Fruit fly (Drosophila melanogaster) whole organism, prepupa: ENCODE data around the gene Fcp3C.

Experiments
- Blimp-1 ChIP-seq: fragments of 200-800 bp; sonication (Bioruptor generic); optimal IDR thresholded peaks from 3 replicates; lab custom pipeline; 2017; ENCODE audit warnings: missing biosample characterization, missing genetic modification characterization, mild to moderate bottlenecking, moderate library complexity, missing genetic modification reagents
- CG11762 ChIP-seq: fragments of 200-800 bp; sonication (Bioruptor generic); optimal IDR thresholded peaks from 3 replicates; lab custom pipeline; 2016; ENCODE audit warnings: missing biosample characterization, missing genetic modification characterization; ENCODE audit not compliant: insufficient read depth
- CG11902 ChIP-seq: fragments of 200-800 bp; sonication (Bioruptor generic); optimal IDR thresholded peaks from 3 replicates; lab custom pipeline; 2016; ENCODE audit warnings: missing biosample characterization, missing genetic modification characterization
- CG15336 ChIP-seq: fragments of 200-800 bp; sonication (Bioruptor generic); IDR thresholded peaks from 2 replicates; pipeline ENCODE4 v1.3.6; 2022; ENCODE audit warnings: missing biosample characterization, missing genetic modification characterization
- CG1621 ChIP-seq: fragments of 200-800 bp; sonication (Bioruptor generic); optimal IDR thresholded peaks from 3 replicates; lab custom pipeline; 2018; ENCODE audit warnings: missing biosample characterization, mild to moderate bottlenecking, missing genetic modification characterization
- CG16779 ChIP-seq: fragments of 200-800 bp; sonication (Bioruptor generic); optimal IDR thresholded peaks from 3 replicates; lab custom pipeline; 2017; ENCODE audit warnings: missing biosample characterization, mild to moderate bottlenecking, missing genetic modification characterization
- CG3032 ChIP-seq: fragments of 200-800 bp; optimal IDR thresholded peaks from 2 replicates; lab custom pipeline; 2019; ENCODE audit warnings: missing biosample characterization, mild to moderate bottlenecking, missing genetic modification characterization, moderate library complexity
- CG31627 ChIP-seq: fragments of 200-800 bp; sonication (Bioruptor generic); optimal IDR thresholded peaks from 3 replicates; lab custom pipeline; 2016; ENCODE audit warnings: missing biosample characterization, missing genetic modification characterization
- CG32006 ChIP-seq: fragments of 200-800 bp; sonication (Bioruptor generic); optimal IDR thresholded peaks from 3 replicates; lab custom pipeline; 2017; ENCODE audit warnings: missing biosample characterization, mild to moderate bottlenecking, missing genetic modification characterization
- CG34406 ChIP-seq: fragments of 200-800 bp; sonication (Bioruptor generic); optimal IDR thresholded peaks from 3 replicates; lab custom pipeline; 2016; ENCODE audit warnings: missing biosample characterization, missing genetic modification characterization
- CG4318 ChIP-seq: fragments of 200-800 bp; sonication (Bioruptor generic); optimal IDR thresholded peaks from 3 replicates; lab custom pipeline; 2017; ENCODE audit warnings: missing biosample characterization, mild to moderate bottlenecking, missing genetic modification characterization
- CG6163 ChIP-seq: fragments of 200-800 bp; sonication (Bioruptor generic); IDR thresholded peaks from 3 replicates; pipeline ENCODE4 v1.3.6; 2022; ENCODE audit warnings: missing biosample characterization, missing genetic modification characterization
- CG6276 ChIP-seq: fragments of 200-800 bp; sonication (Bioruptor generic); optimal IDR thresholded peaks from 2 replicates; lab custom pipeline; 2017; ENCODE audit warnings: missing biosample characterization, mild to moderate bottlenecking, missing genetic modification characterization
- CG6792 ChIP-seq: fragments of 200-800 bp; sonication (Bioruptor generic); optimal IDR thresholded peaks from 3 replicates; lab custom pipeline; 2016; ENCODE audit warnings: missing biosample characterization, missing genetic modification characterization
- CG6808 ChIP-seq: fragments of 200-800 bp; sonication (Bioruptor generic); optimal IDR thresholded peaks from 3 replicates; lab custom pipeline; 2017; ENCODE audit warnings: missing biosample characterization, missing genetic modification characterization, mild to moderate bottlenecking, moderate library complexity, missing genetic modification reagents
- CG6854 ChIP-seq: fragments of 200-800 bp; sonication (Bioruptor generic); optimal IDR thresholded peaks from 2 replicates; lab custom pipeline; 2017; ENCODE audit warnings: missing biosample characterization, mild to moderate bottlenecking, missing genetic modification characterization
- CG7368 ChIP-seq: fragments of 200-800 bp; sonication (Bioruptor generic); optimal IDR thresholded peaks from 3 replicates; lab custom pipeline; 2016; ENCODE audit warnings: missing biosample characterization, missing genetic modification characterization
- CG8119 ChIP-seq: fragments of 200-800 bp; sonication (Bioruptor generic); IDR thresholded peaks from 3 replicates; pipeline ENCODE4 v1.3.6; 2022; ENCODE audit warnings: missing biosample characterization, missing genetic modification characterization
- CG9139 ChIP-seq: fragments of 200-800 bp; sonication (Bioruptor generic); optimal IDR thresholded peaks from 3 replicates; lab custom pipeline; 2017; ENCODE audit warnings: missing biosample characterization, mild to moderate bottlenecking, missing genetic modification characterization
- Eip75B ChIP-seq: fragments of 200-800 bp; sonication (Bioruptor generic); optimal IDR thresholded peaks from 3 replicates; lab custom pipeline; 2016; ENCODE audit warnings: missing biosample characterization, missing genetic modification characterization
- Eip78C ChIP-seq: fragments of 200-800 bp; sonication (Bioruptor generic); peaks from one replicate; lab custom pipeline; 2016; ENCODE audit warnings: missing biosample characterization, missing genetic modification characterization
- Eip93F ChIP-seq: fragments of 200-800 bp; sonication (Bioruptor generic); optimal IDR thresholded peaks from 2 replicates; lab custom pipeline; 2016; ENCODE audit warnings: missing biosample characterization, mild to moderate bottlenecking, missing genetic modification characterization
- Ets21C ChIP-seq: fragments of 200-800 bp; sonication (Bioruptor generic); optimal IDR thresholded peaks from 3 replicates; lab custom pipeline; 2016; ENCODE audit warnings: missing biosample characterization, missing genetic modification characterization
- Ets96B ChIP-seq: fragments of 200-800 bp; optimal IDR thresholded peaks from 2 replicates; lab custom pipeline; 2019; ENCODE audit warnings: missing biosample characterization, mild to moderate bottlenecking, missing genetic modification characterization, moderate library complexity
- Gug ChIP-seq: fragments of 200-800 bp; sonication (Bioruptor generic); IDR thresholded peaks from 2 replicates; pipeline ENCODE4 v1.3.6; 2022; ENCODE audit warnings: missing biosample characterization, missing genetic modification characterization
- Hr38 ChIP-seq: sonication (Bioruptor generic); optimal IDR thresholded peaks from 2 replicates; lab custom pipeline; 2016; ENCODE audit warnings: missing biosample characterization, missing genetic modification characterization
- Hr4 ChIP-seq: fragments of 200-800 bp; sonication (Bioruptor generic); optimal IDR thresholded peaks from 3 replicates; lab custom pipeline; 2016; ENCODE audit warnings: missing biosample characterization, missing genetic modification characterization
- Lpt ChIP-seq: fragments of 200-800 bp; sonication (Bioruptor generic); optimal IDR thresholded peaks from 3 replicates; lab custom pipeline; 2016; ENCODE audit warnings: missing biosample characterization, missing genetic modification characterization
- Smox ChIP-seq: fragments of 200-800 bp; sonication (Bioruptor generic); optimal IDR thresholded peaks from 3 replicates; lab custom pipeline; 2016; ENCODE audit warnings: missing biosample characterization, missing genetic modification characterization
- Sox102F ChIP-seq: fragments of 200-800 bp; sonication (Bioruptor generic); optimal IDR thresholded peaks from 2 replicates; lab custom pipeline; 2016; ENCODE audit warnings: missing biosample characterization, mild to moderate bottlenecking, missing genetic modification characterization
- achi ChIP-seq: fragments of 200-800 bp; sonication (Bioruptor generic); optimal IDR thresholded peaks from 3 replicates; lab custom pipeline; 2016; ENCODE audit warnings: missing biosample characterization, missing genetic modification characterization
- acj6 ChIP-seq: fragments of 200-800 bp; sonication (Bioruptor generic); optimal IDR thresholded peaks from 3 replicates; lab custom pipeline; 2016; ENCODE audit warnings: missing biosample characterization, missing genetic modification characterization
- dac ChIP-seq: fragments of 200-800 bp; sonication (Bioruptor generic); optimal IDR thresholded peaks from 2 replicates; lab custom pipeline; 2017; ENCODE audit warnings: missing biosample characterization, mild to moderate bottlenecking, missing genetic modification characterization
- dsx ChIP-seq: fragments of 200-800 bp; optimal IDR thresholded peaks from 3 replicates; lab custom pipeline; 2019; ENCODE audit warnings: missing biosample characterization, mild to moderate bottlenecking, missing genetic modification characterization, moderate library complexity; ENCODE audit not compliant: poor library complexity, severe bottlenecking
- eg ChIP-seq: fragments of 200-800 bp; sonication (Bioruptor generic); IDR thresholded peaks from 3 replicates; pipeline ENCODE4 v1.3.6; 2022; ENCODE audit warnings: missing biosample characterization, missing genetic modification characterization
- lz ChIP-seq: fragments of 200-800 bp; sonication (Bioruptor generic); optimal IDR thresholded peaks from 3 replicates; lab custom pipeline; 2016; ENCODE audit warnings: missing biosample characterization, missing genetic modification characterization
- net ChIP-seq: fragments of 200-800 bp; sonication (Bioruptor generic); optimal IDR thresholded peaks from 3 replicates; lab custom pipeline; 2016; ENCODE audit warnings: missing biosample characterization, missing genetic modification characterization
- pdm3 ChIP-seq: fragments of 200-800 bp; sonication (Bioruptor generic); optimal IDR thresholded peaks from 3 replicates; lab custom pipeline; 2016; ENCODE audit warnings: missing biosample characterization, missing genetic modification characterization
- spab ChIP-seq: fragments of 200-800 bp; sonication (Bioruptor generic); optimal IDR thresholded peaks from 2 replicates; lab custom pipeline; 2017; ENCODE audit warnings: missing biosample characterization, mild to moderate bottlenecking, missing genetic modification characterization, missing genetic modification reagents
- ss ChIP-seq, 2 experiments: fragments of 200-800 bp; sonication (Bioruptor generic); optimal IDR thresholded peaks; 2 replicates in 1 of 2; 3 replicates in 1 of 2; lab custom pipeline; 2017 to 2018; ENCODE audit warnings: mild to moderate bottlenecking in 2 of 2, missing biosample characterization in 2 of 2, missing genetic modification characterization in 2 of 2, moderate library complexity in 1 of 2
- svp ChIP-seq: fragments of 200-800 bp; sonication (Bioruptor generic); peaks from one replicate; lab custom pipeline; 2016; ENCODE audit warnings: missing biosample characterization, missing genetic modification characterization
- vri ChIP-seq: fragments of 200-800 bp; sonication (Bioruptor generic); optimal IDR thresholded peaks from 3 replicates; lab custom pipeline; 2016; ENCODE audit warnings: missing biosample characterization, mild to moderate bottlenecking, missing genetic modification characterization

Fcp3C gene

dm6 chrX:3176193-3176592 is 1.9 kb upstream of the Fcp3C start, which contains the start of gene dnc (continued):
- TF ChIP-seq dsx (GFP tag; lab: Kevin White, UChicago) (no peak), Eip78C (GFP tag; lab: Kevin White, UChicago) (peak; percentile 29), lz (GFP tag; lab: Kevin White, UChicago) (no peak), Blimp-1 (no peak), CG6854 (GFP tag; lab: Kevin White, UChicago) (peak; percentile 50), CG16779 (tag; lab: Kevin White, UChicago) (peak; percentile 2), Gug (GFP tag; lab: Robert Waterston, UW) (no peak), pdm3 (GFP tag; lab: Kevin White, UChicago) (no peak), CG4318 (GFP tag; lab: Kevin White, UChicago) (no peak), Hr4 (GFP tag; lab: Kevin White, UChicago) (no peak)

- TF ChIP-seq Lpt (GFP tag; lab: Kevin White, UChicago) (peak; percentile 7), CG8119 (GFP tag; lab: Robert Waterston, UW) (peak; percentile 74), net (GFP tag; lab: Kevin White, UChicago) (peak; percentile 24), CG1621 (tag; lab: Kevin White, UChicago) (no peak), CG6808 (GFP tag; lab: Kevin White, UChicago) (peak; percentile 40), dsx (GFP tag; lab: Kevin White, UChicago) (no peak), lz (GFP tag; lab: Kevin White, UChicago) (no peak), ss (GFP tag; optimal IDR thresholded peaks at IDR 0.05; lab: Kevin White, UChicago) (peak; percentile 54 to 57), eg (GFP tag; lab: Robert Waterston, UW) (peak; percentile 63; the same call in 2 of the 3 replicates), CG6163 (GFP tag; lab: Robert Waterston, UW) (peak; percentile 59; the same call in 2 of the 3 replicates), CG6276 (peak; percentile 45), CG15336 (GFP tag; lab: Robert Waterston, UW) (peak; percentile 58), vri (GFP tag; lab: Kevin White, UChicago) (peak; percentile 36), spab (GFP tag; lab: Kevin White, UChicago) (peak; percentile 3), CG34406 (peak; percentile 13), Eip78C (GFP tag; lab: Kevin White, UChicago) (peak; percentile 54)
Observed at dm6 chrX:3174881-3175874, 904 bp upstream of the Fcp3C start, which contains the start of gene CG3939. TSS of gene CG3939 (plus strand) at chrX:3175018.

dm6 chrX:3173072-3173471 is 1.2 kb downstream of the Fcp3C start, which contains the start of gene CG18508:
TSS of gene CG18508 (minus strand) at chrX:3173140.
- TF ChIP-seq Sox102F (GFP tag; lab: Kevin White, UChicago) (no peak), Eip93F (GFP tag; lab: Kevin White, UChicago) (no peak), CG9139 (GFP tag; lab: Kevin White, UChicago) (no peak), Hr4 (GFP tag; lab: Kevin White, UChicago) (peak; percentile 22), CG31627 (GFP tag; lab: Kevin White, UChicago) (peak; percentile 10), CG1621 (tag; lab: Kevin White, UChicago) (no peak), CG11902 (GFP tag; lab: Kevin White, UChicago) (no peak), pdm3 (GFP tag; lab: Kevin White, UChicago) (peak; percentile 37), CG15336 (GFP tag; lab: Robert Waterston, UW) (0 out of 2 replicates have a peak, but pooled peaks have one; percentile 14), achi (peak; percentile 3), CG32006 (peak; percentile 14), Ets21C (GFP tag; lab: Kevin White, UChicago) (no peak), vri (GFP tag; lab: Kevin White, UChicago) (no peak), Hr38 (GFP tag; lab: Kevin White, UChicago) (no peak), CG11762 (GFP tag; lab: Kevin White, UChicago) (no peak), lz (GFP tag; lab: Kevin White, UChicago) (no peak), Gug (GFP tag; lab: Robert Waterston, UW) (no peak), CG7368 (no peak), eg (GFP tag; lab: Robert Waterston, UW) (peak; percentile 42; the same call in 1 of the 3 replicates), CG6276 (no peak), svp (peak; percentile 64), CG6854 (GFP tag; lab: Kevin White, UChicago) (no peak), CG3032 (no peak), acj6 (no peak), ss (GFP tag; optimal IDR thresholded peaks at IDR 0.05; lab: Kevin White, UChicago) (no peak), dac (GFP tag; lab: Kevin White, UChicago) (no peak), CG6792 (GFP tag; lab: Kevin White, UChicago) (no peak), CG8119 (GFP tag; lab: Robert Waterston, UW) (no peak), Eip75B (GFP tag; lab: Kevin White, UChicago) (no peak), Smox (GFP tag; lab: Kevin White, UChicago) (peak; percentile 21), Eip78C (GFP tag; lab: Kevin White, UChicago) (no peak), CG6808 (GFP tag; lab: Kevin White, UChicago) (no peak), CG16779 (tag; lab: Kevin White, UChicago) (no peak), Ets96B (tag; lab: Kevin White, UChicago) (no peak)
